Worm (Caenorhabditis elegans): Measurements from ENCODE around the gene exp-1.

Gene exp-1

ce11 chrII:6180552-6180951 is 19.7 kb upstream of the exp-1 start:
- TF ChIP-seq dmd-6 (GFP tag; IDR thresholded peaks at IDR 0.05) (peak; percentile 59), T20F7.1 (GFP tag; optimal IDR thresholded peaks at IDR 0.05) (no peak)

ce11 chrII:6179531-6179930 is 18.6 kb upstream of the exp-1 start, which contains the start of gene F40H3.1:
Gene F40H3.1, plus strand, starts transcription at chrII:6179831.
- no peak for TF ChIP-seq daf-8 (GFP tag; IDR thresholded peaks at IDR 0.05)
- TF ChIP-seq nhr-76 (tag; optimal IDR thresholded peaks at IDR 0.05), result no peak
- TF ChIP-seq nhr-41 (GFP tag; IDR thresholded peaks at IDR 0.05), result no peak
- TF ChIP-seq unc-130 (GFP tag; optimal IDR thresholded peaks at IDR 0.05), result no peak
- no peak for TF ChIP-seq nhr-77 (tag; optimal IDR thresholded peaks at IDR 0.05)
- no peak for TF ChIP-seq nhr-102 (tag; optimal IDR thresholded peaks at IDR 0.05)
- no peak for TF ChIP-seq duxl-1 (tag; optimal IDR thresholded peaks at IDR 0.05; ENCODE audit: poor library complexity)
- no peak for TF ChIP-seq dpl-1 (GFP tag; optimal IDR thresholded peaks at IDR 0.05)
- no peak for TF ChIP-seq dmd-8 (GFP tag; IDR thresholded peaks at IDR 0.05)
- TF ChIP-seq nhr-42 (GFP tag; IDR thresholded peaks at IDR 0.05), result no peak
- TF ChIP-seq daf-16 (GFP tag; optimal IDR thresholded peaks at IDR 0.05), result no peak
- TF ChIP-seq daf-16 (tag; optimal IDR thresholded peaks at IDR 0.05), result no peak
- TF ChIP-seq vab-7 (GFP tag; IDR thresholded peaks at IDR 0.05), result no peak
- TF ChIP-seq T20F7.1 (GFP tag; optimal IDR thresholded peaks at IDR 0.05), result no peak
- TF ChIP-seq saeg-2 (GFP tag; IDR thresholded peaks at IDR 0.05), result no peak
- TF ChIP-seq unc-62 (GFP tag; optimal IDR thresholded peaks at IDR 0.05 in 1 of 2), result no peak
- TF ChIP-seq unc-62 (tag; optimal IDR thresholded peaks at IDR 0.05), result no peak
- no peak for TF ChIP-seq lin-39 (tag; optimal IDR thresholded peaks at IDR 0.05)
- TF ChIP-seq skn-1 (tag; optimal IDR thresholded peaks at IDR 0.05), result no peak
- TF ChIP-seq F49E8.2 (tag; optimal IDR thresholded peaks at IDR 0.05; ENCODE audit: borderline replicate concordance), result no peak
- TF ChIP-seq lin-38 (GFP tag; IDR thresholded peaks at IDR 0.05), result no peak

DNA sequence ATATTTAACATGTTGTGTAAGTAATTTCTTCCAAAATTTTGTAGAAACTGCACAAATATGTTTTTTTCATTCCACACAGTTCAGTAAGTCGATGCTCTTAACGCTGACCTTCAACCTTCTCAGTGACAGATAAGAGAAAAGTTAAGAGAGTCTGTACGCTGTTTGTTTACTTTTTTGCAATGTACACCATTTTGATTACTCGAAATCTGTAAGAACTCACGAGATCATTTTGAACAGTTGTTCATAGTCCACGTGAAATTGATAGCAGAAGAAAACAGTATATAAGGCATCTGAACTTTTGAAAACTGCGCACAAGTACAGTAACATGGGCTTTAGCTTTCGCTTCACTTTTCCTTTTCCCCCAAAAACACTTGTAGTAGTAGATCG is 17.8 kb upstream of the exp-1 start:
- TF ChIP-seq dmd-9 (GFP tag; IDR thresholded peaks at IDR 0.05) (no peak), daf-16 (GFP tag; optimal IDR thresholded peaks at IDR 0.05) (no peak), daf-16 (tag; optimal IDR thresholded peaks at IDR 0.05) (peak; percentile 10), lir-3 (tag; optimal IDR thresholded peaks at IDR 0.05) (no peak), zag-1 (tag; optimal IDR thresholded peaks at IDR 0.05) (no peak), aha-1 (tag) (peak; percentile 84), mxl-2 (GFP tag; conservative IDR thresholded peaks at IDR 0.05) (no peak)

DNA sequence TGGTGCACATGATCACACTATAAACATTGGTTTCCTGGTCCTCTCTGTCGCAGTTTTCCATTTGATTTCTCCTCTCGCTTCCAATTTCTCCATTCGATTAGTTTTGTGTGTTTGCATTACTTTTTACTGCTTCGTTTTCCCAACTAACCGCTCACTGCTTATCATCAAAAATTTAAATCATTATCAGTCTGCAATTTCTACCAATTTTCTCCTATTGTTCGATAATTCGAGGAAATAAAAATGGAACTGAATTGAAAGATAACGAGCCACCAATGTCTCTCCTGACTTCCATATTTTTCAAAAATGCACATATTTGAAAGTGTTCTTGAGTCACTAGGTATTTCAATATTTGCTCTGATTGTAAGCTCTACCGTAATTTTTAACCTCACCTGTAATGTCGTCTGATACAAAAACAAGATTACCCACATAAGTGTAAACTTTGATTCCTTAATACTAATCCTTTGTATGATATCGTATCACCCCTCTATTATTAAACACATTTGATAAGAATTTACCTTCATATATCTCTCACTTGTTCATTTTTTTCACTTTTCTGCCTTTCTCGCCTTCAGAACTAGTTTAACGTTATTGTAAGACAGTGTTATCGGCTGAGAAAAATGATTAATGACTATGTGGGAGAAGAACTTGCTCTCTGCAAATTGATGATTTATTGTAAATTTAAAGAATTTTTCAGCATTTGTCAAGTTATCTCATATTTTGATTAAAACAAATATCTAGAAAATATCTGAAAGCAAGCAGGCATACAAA is 17.3 kb upstream of the exp-1 start:
- TF ChIP-seq dve-1 (tag; optimal IDR thresholded peaks at IDR 0.05; ENCODE audit: insufficient read depth) (peak; percentile 14), set-16 (GFP tag; IDR thresholded peaks at IDR 0.05) (no peak), dmd-6 (GFP tag; IDR thresholded peaks at IDR 0.05) (peak; percentile 63), lim-7 (GFP tag; IDR thresholded peaks at IDR 0.05) (no peak), ceh-20 (GFP tag; IDR thresholded peaks at IDR 0.05) (no peak), unc-62 (GFP tag; optimal IDR thresholded peaks at IDR 0.05 in 1 of 2) (peak in 1 of 2 experiments; percentile 51), unc-62 (tag; optimal IDR thresholded peaks at IDR 0.05) (no peak), ceh-28 (tag; optimal IDR thresholded peaks at IDR 0.05) (no peak), mdl-1 (tag; optimal IDR thresholded peaks at IDR 0.05) (peak in 1 of 2 experiments; percentile 10), nhr-28 (tag; optimal IDR thresholded peaks at IDR 0.05) (peak; percentile 45), pqm-1 (tag; optimal IDR thresholded peaks at IDR 0.05) (peak; percentile 82), nhr-77 (tag; optimal IDR thresholded peaks at IDR 0.05) (peak; percentile 30), hlh-11 (tag; optimal IDR thresholded peaks at IDR 0.05) (peak; percentile 34), daf-16 (GFP tag; optimal IDR thresholded peaks at IDR 0.05) (no peak), daf-16 (tag; optimal IDR thresholded peaks at IDR 0.05) (peak; percentile 21), ceh-82 (tag; optimal IDR thresholded peaks at IDR 0.05) (no peak)

Measured in whole organism, L4 larva.